Worm (Caenorhabditis elegans) whole organism, L2 larva: ENCODE results near the gene Y42G9A.2.

Experiments used
- C34F6.9 ChIP-seq: fragments of 150-350 bp; optimal IDR thresholded peaks from 2 replicates; lab custom pipeline; 2014; ENCODE audit warnings: missing biosample characterization, missing genetic modification characterization
- F13H6.1 ChIP-seq: sonication (generic microtip); optimal IDR thresholded peaks from 2 replicates; lab custom pipeline; 2016; ENCODE audit warnings: missing genetic modification characterization, missing compliant biosample characterization
- R02D3.7 ChIP-seq: fragments of 150-350 bp; optimal IDR thresholded peaks from 2 replicates; lab custom pipeline; 2014; ENCODE audit warnings: missing biosample characterization, missing genetic modification characterization
- Y55F3AM.14 ChIP-seq: fragments of 200-800 bp; sonication (Bioruptor generic); optimal IDR thresholded peaks from 2 replicates; lab custom pipeline; 2018; ENCODE audit warnings: mild to moderate bottlenecking, missing genetic modification characterization, missing compliant biosample characterization
- ZK546.5 ChIP-seq: sonication (generic microtip); optimal IDR thresholded peaks from 2 replicates; lab custom pipeline; 2017; ENCODE audit warnings: missing biosample characterization, missing genetic modification characterization
- alr-1 ChIP-seq: fragments of 150-350 bp; optimal IDR thresholded peaks from 2 replicates; lab custom pipeline; 2014; ENCODE audit warnings: missing biosample characterization, missing genetic modification characterization
- aly-2 ChIP-seq: fragments of 150-350 bp; optimal IDR thresholded peaks from 2 replicates; lab custom pipeline; 2014; ENCODE audit warnings: missing biosample characterization, missing genetic modification characterization
- ama-1 ChIP-seq: fragments of 150-350 bp; optimal IDR thresholded peaks from 2 replicates; lab custom pipeline; 2018; ENCODE audit warnings: inconsistent platforms
- blmp-1 ChIP-seq: sonication (generic microtip); optimal IDR thresholded peaks from 2 replicates; lab custom pipeline; 2017; ENCODE audit warnings: missing genetic modification characterization, mild to moderate bottlenecking, missing compliant biosample characterization, antibody characterized with exemption, moderate library complexity; ENCODE audit not compliant: insufficient read depth
- ceh-16 ChIP-seq: fragments of 150-350 bp; optimal IDR thresholded peaks from 2 replicates; lab custom pipeline; 2014; ENCODE audit warnings: missing biosample characterization, missing genetic modification characterization
- ceh-82 ChIP-seq: fragments of 150-350 bp; optimal IDR thresholded peaks from 2 replicates; lab custom pipeline; 2014; ENCODE audit warnings: missing biosample characterization, missing genetic modification characterization
- crh-2 ChIP-seq: sonication (generic microtip); optimal IDR thresholded peaks from 2 replicates; lab custom pipeline; 2017; ENCODE audit warnings: missing biosample characterization, missing genetic modification characterization
- dmd-4 ChIP-seq: sonication (generic microtip); optimal IDR thresholded peaks from 2 replicates; lab custom pipeline; 2017; ENCODE audit warnings: missing biosample characterization, missing genetic modification characterization
- egl-27 ChIP-seq: sonication (generic microtip); optimal IDR thresholded peaks from 3 replicates; lab custom pipeline; 2017; ENCODE audit warnings: missing biosample characterization, missing genetic modification reagents, missing genetic modification characterization
- elt-1 ChIP-seq: fragments of 150-350 bp; optimal IDR thresholded peaks from 2 replicates; lab custom pipeline; 2014; ENCODE audit warnings: missing biosample characterization, missing genetic modification characterization
- elt-3 ChIP-seq: sonication (generic microtip); optimal IDR thresholded peaks from 2 replicates; lab custom pipeline; 2017; ENCODE audit warnings: missing biosample characterization, missing genetic modification characterization
- fos-1 ChIP-seq: fragments of 150-350 bp; optimal IDR thresholded peaks from 2 replicates; lab custom pipeline; 2014; ENCODE audit warnings: missing biosample characterization, missing genetic modification characterization
- gmeb-1 ChIP-seq: fragments of 150-350 bp; optimal IDR thresholded peaks from 2 replicates; lab custom pipeline; 2014; ENCODE audit warnings: missing biosample characterization, missing genetic modification characterization
- lin-11 ChIP-seq: fragments of 150-350 bp; sonication (generic microtip); optimal IDR thresholded peaks from 2 replicates; lab custom pipeline; 2014; ENCODE audit warnings: missing biosample characterization, missing genetic modification characterization, inconsistent platforms, mixed read lengths
- lin-13 ChIP-seq: fragments of 150-350 bp; optimal IDR thresholded peaks from 2 replicates; lab custom pipeline; 2014; ENCODE audit warnings: missing biosample characterization, missing genetic modification reagents, missing genetic modification characterization
- lin-39 ChIP-seq: fragments of 150-350 bp; optimal IDR thresholded peaks from 2 replicates; lab custom pipeline; 2014; ENCODE audit warnings: missing biosample characterization, missing genetic modification reagents, missing genetic modification characterization
- lsy-2 ChIP-seq, 2 experiments: fragments of 150-350 bp in 1 of 2; sonication (generic microtip) in 1 of 2; optimal IDR thresholded peaks; 2 replicates each; lab custom pipeline; 2014 to 2017; ENCODE audit warnings: missing biosample characterization in 2 of 2, missing genetic modification characterization in 2 of 2
- mab-5 ChIP-seq: fragments of 150-350 bp; optimal IDR thresholded peaks from 2 replicates; lab custom pipeline; 2014; ENCODE audit warnings: missing biosample characterization, missing genetic modification characterization
- mbf-1 ChIP-seq: sonication (generic microtip); optimal IDR thresholded peaks from 2 replicates; lab custom pipeline; 2017; ENCODE audit warnings: missing biosample characterization, missing genetic modification characterization
- mdl-1 ChIP-seq, 2 experiments: fragments of 150-350 bp in 1 of 2; sonication (generic microtip) in 1 of 2; optimal IDR thresholded peaks; 2 replicates each; lab custom pipeline; 2017; ENCODE audit warnings: missing biosample characterization in 2 of 2, missing genetic modification characterization in 2 of 2
- nhr-10 ChIP-seq: sonication (generic microtip); optimal IDR thresholded peaks from 2 replicates; lab custom pipeline; 2017; ENCODE audit warnings: missing biosample characterization, missing genetic modification characterization
- nhr-11 ChIP-seq: fragments of 150-350 bp; optimal IDR thresholded peaks from 2 replicates; lab custom pipeline; 2014; ENCODE audit warnings: missing biosample characterization, missing genetic modification characterization
- nhr-12 ChIP-seq: fragments of 150-350 bp; optimal IDR thresholded peaks from 2 replicates; lab custom pipeline; 2014; ENCODE audit warnings: missing biosample characterization, missing genetic modification characterization
- nhr-129 ChIP-seq: fragments of 150-350 bp; optimal IDR thresholded peaks from 2 replicates; lab custom pipeline; 2014; ENCODE audit warnings: missing biosample characterization, missing genetic modification characterization
- nhr-21 ChIP-seq: fragments of 150-350 bp; optimal IDR thresholded peaks from 2 replicates; lab custom pipeline; 2014; ENCODE audit warnings: missing biosample characterization, missing genetic modification characterization
- nhr-23 ChIP-seq: fragments of 150-350 bp; optimal IDR thresholded peaks from 2 replicates; lab custom pipeline; 2014; ENCODE audit warnings: missing biosample characterization, missing genetic modification reagents, missing genetic modification characterization
- nhr-237 ChIP-seq: fragments of 150-350 bp; optimal IDR thresholded peaks from 2 replicates; lab custom pipeline; 2014; ENCODE audit warnings: missing biosample characterization, missing genetic modification characterization
- nhr-25 ChIP-seq: fragments of 150-350 bp; sonication (generic microtip); optimal IDR thresholded peaks from 3 replicates; lab custom pipeline; 2014; ENCODE audit warnings: missing biosample characterization, missing genetic modification characterization
- nhr-6 ChIP-seq: fragments of 150-350 bp; optimal IDR thresholded peaks from 2 replicates; lab custom pipeline; 2014; ENCODE audit warnings: missing biosample characterization, missing genetic modification characterization
- nhr-77 ChIP-seq: fragments of 150-350 bp; optimal IDR thresholded peaks from 2 replicates; lab custom pipeline; 2014; ENCODE audit warnings: missing biosample characterization, missing genetic modification characterization
- peb-1 ChIP-seq: fragments of 150-350 bp; optimal IDR thresholded peaks from 2 replicates; lab custom pipeline; 2014; ENCODE audit warnings: missing biosample characterization, missing genetic modification characterization
- sem-4 ChIP-seq: fragments of 150-350 bp; optimal IDR thresholded peaks from 2 replicates; lab custom pipeline; 2014; ENCODE audit warnings: missing biosample characterization, missing genetic modification reagents, missing genetic modification characterization
- skn-1 ChIP-seq: sonication (generic microtip); optimal IDR thresholded peaks from 2 replicates; lab custom pipeline; 2017; ENCODE audit warnings: missing biosample characterization, missing genetic modification characterization
- sma-3 ChIP-seq: sonication (generic microtip); optimal IDR thresholded peaks from 2 replicates; lab custom pipeline; 2016; ENCODE audit warnings: missing genetic modification reagents, missing genetic modification characterization, missing compliant biosample characterization
- sma-9 ChIP-seq, 2 experiments: fragments of 150-350 bp in 1 of 2; sonication (generic microtip) in 1 of 2; optimal IDR thresholded peaks; 2 replicates each; lab custom pipeline; 2014 to 2016; ENCODE audit warnings: missing genetic modification characterization in 2 of 2, mild to moderate bottlenecking in 1 of 2, missing biosample characterization in 1 of 2, missing compliant biosample characterization in 1 of 2, missing genetic modification reagents in 1 of 2, moderate library complexity in 1 of 2
- snpc-4 ChIP-seq: fragments of 150-350 bp; optimal IDR thresholded peaks from 2 replicates; lab custom pipeline; 2014; ENCODE audit warnings: missing biosample characterization, missing genetic modification characterization
- unc-39 ChIP-seq: fragments of 150-350 bp; optimal IDR thresholded peaks from 2 replicates; lab custom pipeline; 2014; ENCODE audit warnings: missing biosample characterization, missing genetic modification characterization
- unc-55 ChIP-seq: fragments of 150-350 bp; sonication (generic microtip); optimal IDR thresholded peaks from 3 replicates; lab custom pipeline; 2014; ENCODE audit warnings: missing biosample characterization, missing genetic modification reagents, missing genetic modification characterization
- unc-62 ChIP-seq: fragments of 150-350 bp; optimal IDR thresholded peaks from 2 replicates; lab custom pipeline; 2014; ENCODE audit warnings: missing biosample characterization, missing genetic modification reagents, missing genetic modification characterization
- zag-1 ChIP-seq: fragments of 150-350 bp; optimal IDR thresholded peaks from 2 replicates; lab custom pipeline; 2014; ENCODE audit warnings: missing biosample characterization, missing genetic modification characterization
- ztf-1 ChIP-seq: fragments of 200-800 bp; sonication (Bioruptor generic); conservative IDR thresholded peaks from 2 replicates; pipeline ENCODE4 v1.3.6; 2022; ENCODE audit warnings: missing genetic modification characterization, missing compliant biosample characterization
- ztf-11 ChIP-seq: sonication (generic microtip); optimal IDR thresholded peaks from 2 replicates; lab custom pipeline; 2017; ENCODE audit warnings: missing biosample characterization, missing genetic modification characterization
- ztf-4 ChIP-seq: fragments of 150-350 bp; optimal IDR thresholded peaks from 2 replicates; lab custom pipeline; 2014; ENCODE audit warnings: missing biosample characterization, missing genetic modification characterization

Gene Y42G9A.2

DNA sequence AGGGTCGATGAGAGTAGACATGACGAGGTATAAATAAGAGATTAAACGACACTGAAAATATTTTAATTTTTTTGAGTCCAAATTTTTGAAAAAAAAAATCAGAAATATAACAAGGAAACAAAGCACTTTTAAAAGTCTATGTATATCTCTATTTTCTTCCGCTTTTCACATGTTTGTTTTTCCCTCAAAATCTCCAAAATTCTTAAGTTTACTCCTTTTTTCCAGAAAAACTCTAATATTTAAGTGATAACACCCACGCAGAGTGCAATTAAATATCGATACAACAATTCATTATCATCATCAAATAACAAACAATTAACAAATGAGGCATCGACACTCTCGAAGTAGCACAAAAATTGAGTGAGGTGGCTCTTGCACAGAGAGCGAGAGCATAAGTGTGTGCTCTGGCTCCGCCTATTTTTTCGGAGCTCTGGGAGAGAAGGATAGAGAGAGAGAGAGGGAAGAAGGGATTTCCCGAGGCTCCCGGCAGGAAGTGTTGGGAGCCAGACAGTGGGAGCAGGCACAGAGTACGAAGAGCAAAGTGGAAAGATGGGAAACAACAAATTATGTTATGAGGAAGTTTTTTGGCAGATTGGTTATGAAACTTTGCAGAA lies 9.8 kb downstream of the Y42G9A.2 start, which contains the start of gene anmt-2:
Gene anmt-2 (minus strand): TSS at position 51 of the 614 bp plus-strand sequence.
- TF ChIP-seq sma-9 (GFP tag; optimal IDR thresholded peaks at IDR 0.05; lab: Kevin White, UChicago) (peak; percentile 71), sma-9 (tag; optimal IDR thresholded peaks at IDR 0.05; lab: Kevin White, UChicago) (no peak), F13H6.1 (tag; lab: Kevin White, UChicago) (peak; percentile 69), nhr-6 (tag; lab: Kevin White, UChicago) (no peak), nhr-129 (tag; lab: Kevin White, UChicago) (peak; percentile 56), nhr-23 (tag; lab: Kevin White, UChicago) (no peak)

DNA sequence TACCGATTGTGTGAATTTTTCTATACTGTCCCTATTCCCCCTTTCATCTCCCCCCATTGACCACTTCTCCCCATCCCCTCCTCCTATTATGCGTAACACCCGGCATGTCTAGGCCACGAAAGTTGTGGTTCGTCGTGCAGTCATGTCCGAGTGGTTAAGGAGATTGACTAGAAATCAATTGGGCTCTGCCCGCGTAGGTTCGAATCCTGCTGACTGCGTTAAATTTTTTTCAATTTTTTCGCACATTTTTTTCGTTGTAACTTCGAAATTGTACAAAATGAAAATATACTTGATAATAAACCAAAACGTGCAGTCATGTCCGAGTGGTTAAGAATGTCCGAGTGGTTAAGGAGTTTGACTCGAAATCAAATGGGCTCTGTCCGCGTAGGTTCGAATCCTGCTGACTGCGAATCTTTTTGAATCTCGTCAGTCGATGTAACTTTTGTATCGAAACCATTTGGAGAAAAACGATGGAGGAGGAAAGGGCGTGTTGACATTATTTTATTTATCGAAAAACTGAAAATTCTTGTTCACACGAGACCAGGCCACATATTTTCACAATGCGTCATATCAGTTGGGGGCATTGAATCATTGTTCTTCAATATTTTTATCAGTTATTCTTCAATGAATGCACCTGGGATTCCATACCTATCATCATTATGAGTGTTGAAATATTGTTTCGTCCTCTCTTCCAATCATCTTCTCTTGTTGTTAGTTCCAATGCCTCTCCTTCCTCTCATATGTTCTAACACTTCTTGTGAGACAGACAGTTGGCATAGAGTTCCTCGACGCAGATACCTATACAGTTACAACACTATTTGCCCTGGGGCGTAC lies 10.9 kb downstream of the Y42G9A.2 start, which contains the start of gene nfm-1:
Gene nfm-1 (plus strand): TSS at position 812 of the 834 bp plus-strand sequence.
- TF ChIP-seq C34F6.9 (tag; lab: Kevin White, UChicago): peak; percentile 41
- peak; percentile 72 for TF ChIP-seq nhr-129 (tag; lab: Kevin White, UChicago)
- no peak for TF ChIP-seq lin-39 (tag; lab: Kevin White, UChicago)
- TF ChIP-seq nhr-21 (tag; lab: Kevin White, UChicago): peak; percentile 60
- peak; percentile 70 for TF ChIP-seq lin-11 (tag; lab: Kevin White, UChicago)
- no peak for TF ChIP-seq ztf-1 (GFP tag; lab: Robert Waterston, UW)
- no peak for TF ChIP-seq unc-62 (GFP tag; lab: Kevin White, UChicago)
- TF ChIP-seq R02D3.7 (tag; lab: Kevin White, UChicago): no peak
- no peak for TF ChIP-seq ZK546.5 (tag; lab: Kevin White, UChicago)
- TF ChIP-seq crh-2: peak; percentile 47
- no peak for TF ChIP-seq zag-1 (tag; lab: Kevin White, UChicago)
- peak; percentile 18 for TF ChIP-seq nhr-10 (tag; lab: Kevin White, UChicago)
- no peak for TF ChIP-seq sem-4
- TF ChIP-seq mab-5: no peak
- TF ChIP-seq aly-2: no peak
- TF ChIP-seq mbf-1: peak; percentile 21
- no peak for TF ChIP-seq ceh-82 (tag; lab: Kevin White, UChicago)
- no peak for TF ChIP-seq unc-39
- TF ChIP-seq mdl-1 (tag; optimal IDR thresholded peaks at IDR 0.05; lab: Kevin White, UChicago): peak in 1 of 2 experiments; percentile 13
- TF ChIP-seq peb-1 (tag; lab: Kevin White, UChicago): no peak
- TF ChIP-seq nhr-237: no peak
- TF ChIP-seq ztf-4 (tag; lab: Kevin White, UChicago): peak; percentile 54
- TF ChIP-seq fos-1 (tag; lab: Kevin White, UChicago): peak; percentile 95
- TF ChIP-seq alr-1: no peak
- no peak for TF ChIP-seq dmd-4
- TF ChIP-seq Y55F3AM.14 (GFP tag; lab: Kevin White, UChicago): no peak
- peak; percentile 39 for TF ChIP-seq nhr-11 (tag; lab: Kevin White, UChicago)
- no peak for TF ChIP-seq ztf-11 (tag; lab: Kevin White, UChicago)
- peak; percentile 64 for TF ChIP-seq sma-9 (GFP tag; optimal IDR thresholded peaks at IDR 0.05; lab: Kevin White, UChicago)
- no peak for TF ChIP-seq sma-9 (tag; optimal IDR thresholded peaks at IDR 0.05; lab: Kevin White, UChicago)
- TF ChIP-seq nhr-23 (tag; lab: Kevin White, UChicago): no peak
- TF ChIP-seq nhr-25 (tag; lab: Kevin White, UChicago): peak; percentile 36
- TF ChIP-seq unc-55 (GFP tag; lab: Kevin White, UChicago): peak; percentile 63
- peak; percentile 57 to 68 for TF ChIP-seq lsy-2 (tag; optimal IDR thresholded peaks at IDR 0.05; lab: Kevin White, UChicago)
- TF ChIP-seq gmeb-1 (tag; lab: Kevin White, UChicago): peak; percentile 72
- TF ChIP-seq elt-3 (tag; lab: Kevin White, UChicago): no peak
- peak; percentile 15 for TF ChIP-seq snpc-4 (tag; lab: Kevin White, UChicago)
- no peak for TF ChIP-seq nhr-6 (tag; lab: Kevin White, UChicago)
- peak; percentile 18 for TF ChIP-seq blmp-1 (tag; lab: Kevin White, UChicago)
- peak; percentile 52 for TF ChIP-seq F13H6.1 (tag; lab: Kevin White, UChicago)
- no peak for TF ChIP-seq elt-1 (tag; lab: Kevin White, UChicago)
- no peak for TF ChIP-seq nhr-12
- TF ChIP-seq egl-27 (tag; lab: Kevin White, UChicago): peak; percentile 15
- TF ChIP-seq lin-13 (GFP tag; lab: Kevin White, UChicago): peak; percentile 39
- no peak for TF ChIP-seq ama-1
- TF ChIP-seq nhr-77 (tag; lab: Kevin White, UChicago): no peak
- TF ChIP-seq ceh-16 (tag; lab: Kevin White, UChicago): no peak
- TF ChIP-seq skn-1 (tag; lab: Kevin White, UChicago): peak; percentile 68
- peak; percentile 56 for TF ChIP-seq sma-3 (GFP tag; lab: Kevin White, UChicago)
